Worm (Caenorhabditis elegans) whole organism, young adult: ENCODE measurements around the gene ttr-16.

ENCODE experiments used
- B0019.2 ChIP-seq: fragments of 200-800 bp; sonication (Bioruptor generic); conservative IDR thresholded peaks from 2 replicates; pipeline ENCODE4 v1.3.6; 2022; ENCODE audit warnings: missing genetic modification reagents, missing genetic modification characterization, missing compliant biosample characterization
- B0336.3 ChIP-seq: fragments of 200-800 bp; sonication (Bioruptor generic); IDR thresholded peaks from 2 replicates; pipeline ENCODE4 v1.3.6; 2022; ENCODE audit warnings: missing genetic modification characterization, missing compliant biosample characterization
- C06A6.2 ChIP-seq: fragments of 200-800 bp; sonication (Bioruptor generic); conservative IDR thresholded peaks from 2 replicates; pipeline ENCODE4 v1.3.6; 2022; ENCODE audit warnings: missing genetic modification characterization, missing compliant biosample characterization
- F37B4.10 ChIP-seq: fragments of 200-800 bp; sonication (Bioruptor generic); IDR thresholded peaks from 2 replicates; pipeline ENCODE4 v1.3.6; 2022; ENCODE audit warnings: missing genetic modification characterization, missing compliant biosample characterization
- F39B2.1 ChIP-seq: fragments of 200-800 bp; sonication (Bioruptor generic); IDR thresholded peaks from 2 replicates; pipeline ENCODE4 v1.3.6; 2022; ENCODE audit warnings: missing genetic modification reagents, missing genetic modification characterization, missing compliant biosample characterization
- F52B5.7 ChIP-seq: sonication (generic microtip); optimal IDR thresholded peaks from 2 replicates; lab custom pipeline; 2016; ENCODE audit warnings: mild to moderate bottlenecking, missing genetic modification characterization, missing compliant biosample characterization
- F57C9.4 ChIP-seq: sonication (generic microtip); optimal IDR thresholded peaks from 2 replicates; lab custom pipeline; 2017; ENCODE audit warnings: mild to moderate bottlenecking, missing genetic modification characterization, missing compliant biosample characterization
- K12H6.12 ChIP-seq: fragments of 200-800 bp; sonication (Bioruptor generic); optimal IDR thresholded peaks from 2 replicates; lab custom pipeline; 2018; ENCODE audit warnings: mild to moderate bottlenecking, missing genetic modification characterization, missing compliant biosample characterization
- ZK185.1 ChIP-seq: sonication (generic microtip); optimal IDR thresholded peaks from 2 replicates; lab custom pipeline; 2016; ENCODE audit warnings: mild to moderate bottlenecking, missing genetic modification characterization, missing compliant biosample characterization; ENCODE audit not compliant: poor library complexity, severe bottlenecking
- akir-1 ChIP-seq: fragments of 200-800 bp; sonication (Bioruptor generic); optimal IDR thresholded peaks from 2 replicates; lab custom pipeline; 2018; ENCODE audit warnings: mild to moderate bottlenecking, missing genetic modification characterization, moderate library complexity, missing compliant biosample characterization
- athp-1 ChIP-seq: sonication (generic microtip); optimal IDR thresholded peaks from 2 replicates; lab custom pipeline; 2017; ENCODE audit warnings: mild to moderate bottlenecking, missing genetic modification characterization, missing compliant biosample characterization
- attf-3 ChIP-seq: fragments of 200-800 bp; sonication (Bioruptor generic); conservative IDR thresholded peaks from 2 replicates; pipeline ENCODE4 v1.3.6; 2022; ENCODE audit warnings: missing genetic modification reagents, missing genetic modification characterization, missing compliant biosample characterization
- cebp-1 ChIP-seq, 2 experiments: fragments of 200-800 bp in 1 of 2; sonication (Bioruptor generic) in 1 of 2; sonication (generic microtip) in 1 of 2; IDR thresholded peaks in 1 of 2; optimal IDR thresholded peaks in 1 of 2; 2 replicates each; pipeline versions ENCODE4 v1.3.6 to Lab custom; 2017 to 2022; ENCODE audit warnings: missing compliant biosample characterization in 2 of 2, missing genetic modification characterization in 2 of 2, mild to moderate bottlenecking in 1 of 2, missing genetic modification reagents in 1 of 2, moderate library complexity in 1 of 2
- ceh-27 ChIP-seq: fragments of 200-800 bp; sonication (Bioruptor generic); optimal IDR thresholded peaks from 2 replicates; lab custom pipeline; 2018; ENCODE audit warnings: mild to moderate bottlenecking, missing genetic modification characterization, moderate library complexity, missing compliant biosample characterization
- chd-7 ChIP-seq: sonication (generic microtip); optimal IDR thresholded peaks from 2 replicates; lab custom pipeline; 2016; ENCODE audit warnings: mild to moderate bottlenecking, missing genetic modification characterization, moderate library complexity, missing compliant biosample characterization
- egl-44 ChIP-seq: fragments of 200-800 bp; sonication (Bioruptor generic); IDR thresholded peaks from 2 replicates; pipeline ENCODE4 v1.3.6; 2022; ENCODE audit warnings: missing genetic modification reagents, missing genetic modification characterization, missing compliant biosample characterization
- fkh-3 ChIP-seq: sonication (generic microtip); optimal IDR thresholded peaks from 2 replicates; lab custom pipeline; 2016; ENCODE audit warnings: mild to moderate bottlenecking, missing genetic modification characterization, missing compliant biosample characterization
- him-1 ChIP-seq: sonication (generic microtip); optimal IDR thresholded peaks from 2 replicates; lab custom pipeline; 2016; ENCODE audit warnings: missing genotype, missing genetic modification reagents, missing genetic modification characterization, missing compliant biosample characterization
- hlh-26 ChIP-seq: fragments of 200-800 bp; sonication (Bioruptor generic); conservative IDR thresholded peaks from 2 replicates; pipeline ENCODE4 v1.3.6; 2022; ENCODE audit warnings: missing genetic modification reagents, missing genetic modification characterization, missing compliant biosample characterization
- hrde-1 ChIP-seq: sonication (generic microtip); optimal IDR thresholded peaks from 2 replicates; lab custom pipeline; 2016; ENCODE audit warnings: missing genetic modification characterization, mild to moderate bottlenecking, missing compliant biosample characterization, moderate library complexity, missing genotype, missing genetic modification reagents, borderline replicate concordance
- let-607 ChIP-seq, 2 experiments: fragments of 200-800 bp in 1 of 2; sonication (Bioruptor generic) in 1 of 2; sonication (generic microtip) in 1 of 2; optimal IDR thresholded peaks; 2 replicates each; lab custom pipeline; 2016 to 2018; ENCODE audit warnings: mild to moderate bottlenecking in 2 of 2, missing compliant biosample characterization in 2 of 2, missing genetic modification characterization in 2 of 2, moderate library complexity in 2 of 2, missing genotype in 1 of 2
- lin-26 ChIP-seq: fragments of 200-800 bp; sonication (Bioruptor generic); IDR thresholded peaks from 2 replicates; pipeline ENCODE4 v1.3.6; 2022; ENCODE audit warnings: missing genetic modification reagents, missing genetic modification characterization, missing compliant biosample characterization
- lin-40 ChIP-seq: sonication (generic microtip); optimal IDR thresholded peaks from 2 replicates; lab custom pipeline; 2016; ENCODE audit warnings: missing genetic modification characterization, mild to moderate bottlenecking, missing compliant biosample characterization, missing genotype, missing genetic modification reagents
- lin-54 ChIP-seq: fragments of 200-800 bp; sonication (Bioruptor generic); optimal IDR thresholded peaks from 2 replicates; lab custom pipeline; 2018; ENCODE audit warnings: mild to moderate bottlenecking, missing genetic modification characterization, missing compliant biosample characterization
- lsl-1 ChIP-seq: fragments of 200-800 bp; sonication (Bioruptor generic); optimal IDR thresholded peaks from 2 replicates; lab custom pipeline; 2018; ENCODE audit warnings: mild to moderate bottlenecking, missing genetic modification characterization, moderate library complexity, missing compliant biosample characterization
- lsy-27 ChIP-seq: sonication (generic microtip); optimal IDR thresholded peaks from 2 replicates; lab custom pipeline; 2017; ENCODE audit warnings: missing genetic modification characterization, mild to moderate bottlenecking, missing compliant biosample characterization, antibody characterized with exemption, missing genotype, borderline replicate concordance; ENCODE audit not compliant: insufficient read depth
- madf-6 ChIP-seq: fragments of 200-800 bp; sonication (Bioruptor generic); IDR thresholded peaks from 2 replicates; pipeline ENCODE4 v1.3.6; 2022; ENCODE audit warnings: missing genetic modification reagents, missing genetic modification characterization, missing compliant biosample characterization
- madf-8 ChIP-seq: fragments of 200-800 bp; sonication (Bioruptor generic); conservative IDR thresholded peaks from 2 replicates; pipeline ENCODE4 v1.3.6; 2022; ENCODE audit warnings: missing genetic modification reagents, missing genetic modification characterization, missing compliant biosample characterization
- mcd-1 ChIP-seq: fragments of 200-800 bp; sonication (Bioruptor generic); IDR thresholded peaks from 2 replicates; pipeline ENCODE4 v1.3.6; 2022; ENCODE audit warnings: missing genetic modification reagents, missing genetic modification characterization, missing compliant biosample characterization
- mel-28 ChIP-seq: sonication (generic microtip); optimal IDR thresholded peaks from 2 replicates; lab custom pipeline; 2016; ENCODE audit warnings: borderline replicate concordance, mild to moderate bottlenecking, missing genetic modification characterization, missing compliant biosample characterization
- nfyb-1 ChIP-seq: fragments of 200-800 bp; sonication (Bioruptor generic); IDR thresholded peaks from 2 replicates; pipeline ENCODE4 v1.3.6; 2022; ENCODE audit warnings: missing genetic modification reagents, missing genetic modification characterization, missing compliant biosample characterization
- nhr-27 ChIP-seq: fragments of 200-800 bp; sonication (Bioruptor generic); optimal IDR thresholded peaks from 2 replicates; lab custom pipeline; 2018; ENCODE audit warnings: mild to moderate bottlenecking, missing genetic modification characterization, moderate library complexity, missing compliant biosample characterization
- nhr-90 ChIP-seq: sonication (generic microtip); optimal IDR thresholded peaks from 2 replicates; lab custom pipeline; 2016; ENCODE audit warnings: missing genotype, mild to moderate bottlenecking, missing genetic modification characterization, missing compliant biosample characterization
- sdz-38 ChIP-seq: sonication (generic microtip); optimal IDR thresholded peaks from 2 replicates; lab custom pipeline; 2016; ENCODE audit warnings: missing genotype, missing genetic modification characterization, missing compliant biosample characterization
- snpc-1.1 ChIP-seq: sonication (generic microtip); optimal IDR thresholded peaks from 2 replicates; lab custom pipeline; 2017; ENCODE audit warnings: missing genetic modification characterization, mild to moderate bottlenecking, missing compliant biosample characterization, antibody characterized with exemption, moderate library complexity, missing genotype, missing genetic modification reagents; ENCODE audit not compliant: insufficient read depth
- snpc-1.3 ChIP-seq: sonication (generic microtip); optimal IDR thresholded peaks from 2 replicates; lab custom pipeline; 2017; ENCODE audit warnings: missing genetic modification characterization, mild to moderate bottlenecking, missing compliant biosample characterization, antibody characterized with exemption, moderate library complexity, missing genotype, missing genetic modification reagents; ENCODE audit not compliant: insufficient read depth
- snpc-3.4 ChIP-seq: sonication (generic microtip); optimal IDR thresholded peaks from 2 replicates; lab custom pipeline; 2017; ENCODE audit warnings: missing genetic modification characterization, mild to moderate bottlenecking, missing compliant biosample characterization, antibody characterized with exemption, moderate library complexity, missing genotype, missing genetic modification reagents
- snpc-4 ChIP-seq, 5 experiments: fragments of 150-350 bp in 1 of 5; sonication (generic microtip) in 4 of 5; optimal IDR thresholded peaks; 2 replicates each; lab custom pipeline; 2014 to 2018; ENCODE audit warnings: missing genetic modification characterization in 5 of 5, missing biosample characterization in 3 of 5, antibody characterized with exemption in 2 of 5, mild to moderate bottlenecking in 2 of 5, missing compliant biosample characterization in 2 of 5, missing genotype in 2 of 5, moderate library complexity in 2 of 5, missing genetic modification reagents in 1 of 5
- sptf-2 ChIP-seq: fragments of 200-800 bp; sonication (Bioruptor generic); optimal IDR thresholded peaks from 2 replicates; lab custom pipeline; 2018; ENCODE audit warnings: mild to moderate bottlenecking, missing genetic modification characterization, missing compliant biosample characterization
- unc-130 ChIP-seq: sonication (generic microtip); optimal IDR thresholded peaks from 2 replicates; lab custom pipeline; 2016; ENCODE audit warnings: missing genetic modification reagents, missing genetic modification characterization, missing compliant biosample characterization
- zfh-2 ChIP-seq: fragments of 200-800 bp; sonication (Bioruptor generic); conservative IDR thresholded peaks from 2 replicates; pipeline ENCODE4 v1.3.6; 2022; ENCODE audit warnings: missing genetic modification reagents, missing genetic modification characterization, missing compliant biosample characterization
- zim-3 ChIP-seq: sonication (generic microtip); optimal IDR thresholded peaks from 2 replicates; lab custom pipeline; 2017; ENCODE audit warnings: mild to moderate bottlenecking, missing genetic modification characterization, moderate library complexity, missing compliant biosample characterization
- ztf-25 ChIP-seq: fragments of 200-800 bp; sonication (Bioruptor generic); IDR thresholded peaks from 2 replicates; pipeline ENCODE4 v1.3.6; 2022; ENCODE audit warnings: missing genetic modification reagents, missing genetic modification characterization, missing compliant biosample characterization
- ztf-28 ChIP-seq: fragments of 200-800 bp; sonication (Bioruptor generic); IDR thresholded peaks from 2 replicates; pipeline ENCODE4 v1.3.6; 2022; ENCODE audit warnings: missing genetic modification reagents, missing genetic modification characterization, missing compliant biosample characterization

ttr-16 gene

DNA sequence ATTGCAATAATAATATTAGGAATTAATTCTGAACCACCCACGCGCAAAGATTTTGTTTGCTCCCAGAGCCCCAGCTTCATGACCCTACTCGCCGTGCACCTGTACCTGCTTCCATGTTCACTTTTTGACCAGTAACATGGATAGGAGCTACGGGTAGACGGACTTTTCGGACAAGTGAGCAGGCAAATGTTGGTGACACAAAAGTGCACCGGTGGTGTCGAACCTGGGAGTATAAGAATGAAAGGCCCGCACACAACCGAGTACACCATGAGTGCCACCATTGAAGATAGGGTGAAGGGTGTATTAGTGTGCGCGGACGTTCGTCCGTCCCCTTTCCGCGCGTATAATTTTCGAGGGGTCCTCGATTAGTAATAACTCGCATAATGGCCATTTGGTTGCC, 38.0 kb downstream of the ttr-16 start (continued):
- TF ChIP-seq cebp-1 (GFP tag; IDR thresholded peaks at IDR 0.05; lab: Robert Waterston, UW) (peak; percentile 56; the same call in 1 of the 2 replicates), cebp-1 (tag; optimal IDR thresholded peaks at IDR 0.05; lab: Kevin White, UChicago) (peak; percentile 81), ztf-28 (GFP tag; lab: Robert Waterston, UW) (peak; percentile 82; the same call in 1 of the 2 replicates), hlh-26 (GFP tag; lab: Robert Waterston, UW) (peak; percentile 75; the same call in 1 of the 2 replicates), sdz-38 (tag; lab: Kevin White, UChicago) (peak; percentile 64), K12H6.12 (tag; lab: Kevin White, UChicago) (peak; percentile 34), chd-7 (tag; lab: Kevin White, UChicago) (peak; percentile 96), madf-8 (peak; percentile 55; the same call in 1 of the 2 replicates), let-607 (tag; optimal IDR thresholded peaks at IDR 0.05; lab: Kevin White, UChicago) (peak in 1 of 2 experiments; percentile 55), akir-1 (GFP tag; lab: Kevin White, UChicago) (peak; percentile 60), egl-44 (GFP tag; lab: Robert Waterston, UW) (peak; percentile 78; the same call in 1 of the 2 replicates), hrde-1 (peak; percentile 95), ceh-27 (GFP tag; lab: Kevin White, UChicago) (peak; percentile 85), lsl-1 (GFP tag; lab: Kevin White, UChicago) (peak; percentile 68), snpc-4 (GFP tag; optimal IDR thresholded peaks at IDR 0.05; lab: Kevin White, UChicago) (peak; percentile 68), snpc-4 (tag; optimal IDR thresholded peaks at IDR 0.05; lab: Kevin White, UChicago) (peak in 3 of 4 experiments; percentile 63 to 76 (median 74)), him-1 (tag; lab: Kevin White, UChicago) (peak; percentile 82), mcd-1 (GFP tag; lab: Robert Waterston, UW) (peak; percentile 71), unc-130 (GFP tag; lab: Kevin White, UChicago) (peak; percentile 84), snpc-1.3 (tag; lab: Kevin White, UChicago) (peak; percentile 64), lin-54 (GFP tag; lab: Kevin White, UChicago) (peak; percentile 77), sptf-2 (GFP tag; lab: Kevin White, UChicago) (peak; percentile 97), F39B2.1 (GFP tag; lab: Robert Waterston, UW) (no peak), F52B5.7 (peak; percentile 98), C06A6.2 (peak; percentile 63; the same call in 1 of the 2 replicates), nhr-27 (tag; lab: Kevin White, UChicago) (peak; percentile 84), nfyb-1 (peak; percentile 87), fkh-3 (tag; lab: Kevin White, UChicago) (peak; percentile 96), athp-1 (tag; lab: Kevin White, UChicago) (peak; percentile 93), lin-26 (GFP tag; lab: Robert Waterston, UW) (peak; percentile 99), madf-6 (GFP tag; lab: Robert Waterston, UW) (peak; percentile 80), nhr-90 (peak; percentile 97), ZK185.1 (tag; lab: Kevin White, UChicago) (peak; percentile 88), lin-40 (no peak), lsy-27 (tag; lab: Kevin White, UChicago) (peak; percentile 33), zim-3 (peak; percentile 95), B0336.3 (GFP tag; lab: Robert Waterston, UW) (peak; percentile 90), B0019.2 (GFP tag; lab: Robert Waterston, UW) (peak; percentile 68), F37B4.10 (peak; percentile 98), mel-28 (tag; lab: Kevin White, UChicago) (peak; percentile 71), zfh-2 (GFP tag; lab: Robert Waterston, UW) (no peak; the same call in 1 of the 2 replicates), snpc-3.4 (tag; lab: Kevin White, UChicago) (peak; percentile 86), snpc-1.1 (tag; lab: Kevin White, UChicago) (peak; percentile 53), F57C9.4 (tag; lab: Kevin White, UChicago) (peak; percentile 82), attf-3 (GFP tag; lab: Robert Waterston, UW) (peak; percentile 68), ztf-25 (GFP tag; lab: Robert Waterston, UW) (peak; percentile 96)
